Worm (Caenorhabditis elegans): ENCODE results near the gene pas-7.

DNA sequence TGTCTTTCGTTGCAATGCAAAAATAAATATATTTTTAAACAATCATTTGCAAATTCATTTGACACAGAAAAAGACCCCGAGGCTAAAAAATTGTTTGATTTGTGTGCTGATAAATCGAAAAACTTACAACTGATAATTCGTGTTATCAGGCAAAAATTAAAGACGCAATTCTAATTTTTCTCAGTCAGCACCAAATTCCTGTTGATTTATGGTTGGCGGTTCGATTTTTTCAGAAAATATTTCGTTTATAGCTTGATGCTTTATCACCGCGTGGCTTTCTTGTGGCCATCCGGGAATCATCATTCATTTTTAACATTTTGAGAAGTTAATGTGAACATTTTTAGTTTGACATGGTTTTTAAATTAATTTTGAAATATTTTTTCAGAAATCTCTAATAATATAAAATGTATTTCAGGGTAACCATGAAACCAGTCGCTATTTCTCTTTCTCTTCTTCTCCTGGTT lies 39.6 kb upstream of the pas-7 start, which contains the start of gene asah-2:
- TF ChIP-seq fkh-10 (GFP tag; optimal IDR thresholded peaks at IDR 0.05) (no peak), ztf-11 (tag; optimal IDR thresholded peaks at IDR 0.05) (no peak), lin-39 (tag; optimal IDR thresholded peaks at IDR 0.05) (no peak)

All from whole organism, L3 larva.